Fruit fly (Drosophila melanogaster): ENCODE data around the gene CG14857.

DNA sequence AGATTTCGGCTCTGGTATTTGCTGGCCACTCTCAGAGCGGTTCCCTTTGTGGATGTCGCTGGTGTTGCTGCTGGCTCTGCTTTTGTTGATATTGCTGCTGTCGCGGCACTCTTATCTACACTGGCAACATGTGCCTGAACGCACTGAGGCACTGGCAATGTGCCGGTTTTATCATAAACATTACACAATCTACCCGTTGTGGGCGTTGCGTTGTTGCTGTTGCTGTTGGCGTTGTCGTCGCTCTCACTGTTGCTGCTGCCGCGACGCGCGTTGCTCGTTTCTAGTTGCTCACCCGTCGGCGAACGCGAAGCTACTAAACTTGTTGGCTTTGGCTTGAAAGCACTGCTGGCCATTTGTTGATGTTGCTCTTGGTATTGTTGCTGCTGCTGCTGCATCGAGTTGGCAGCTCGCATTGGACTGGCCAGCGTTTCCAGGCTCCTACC lies 18.2 kb downstream of the CG14857 start:
- TF ChIP-seq CG9948 (tag; optimal IDR thresholded peaks at IDR 0.05) (no peak), CG10348 (GFP tag; IDR thresholded peaks at IDR 0.05) (no peak), CG14655 (GFP tag; optimal IDR thresholded peaks at IDR 0.05) (no peak), fd96Ca (GFP tag; IDR thresholded peaks at IDR 0.05) (peak; percentile 61), CG12605 (GFP tag; IDR thresholded peaks at IDR 0.05) (no peak), CG15710 (tag; optimal IDR thresholded peaks at IDR 0.05) (no peak)
